Worm (Caenorhabditis elegans) whole organism, L4/young adult: ENCODE measurements around the gene Y37E11B.5.

Source experiments
- W03F9.2 ChIP-seq: fragments of 150-350 bp; optimal IDR thresholded peaks from 2 replicates; lab custom pipeline; 2014; ENCODE audit warnings: missing biosample characterization, missing genetic modification characterization
- dao-5 ChIP-seq: sonication (generic microtip); optimal IDR thresholded peaks from 2 replicates; lab custom pipeline; 2016; ENCODE audit warnings: missing genotype, missing genetic modification characterization, moderate library complexity, missing compliant biosample characterization
- him-1 ChIP-seq: sonication (generic microtip); optimal IDR thresholded peaks from 2 replicates; lab custom pipeline; 2016; ENCODE audit warnings: missing genotype, missing genetic modification reagents, missing genetic modification characterization, missing compliant biosample characterization

DNA sequence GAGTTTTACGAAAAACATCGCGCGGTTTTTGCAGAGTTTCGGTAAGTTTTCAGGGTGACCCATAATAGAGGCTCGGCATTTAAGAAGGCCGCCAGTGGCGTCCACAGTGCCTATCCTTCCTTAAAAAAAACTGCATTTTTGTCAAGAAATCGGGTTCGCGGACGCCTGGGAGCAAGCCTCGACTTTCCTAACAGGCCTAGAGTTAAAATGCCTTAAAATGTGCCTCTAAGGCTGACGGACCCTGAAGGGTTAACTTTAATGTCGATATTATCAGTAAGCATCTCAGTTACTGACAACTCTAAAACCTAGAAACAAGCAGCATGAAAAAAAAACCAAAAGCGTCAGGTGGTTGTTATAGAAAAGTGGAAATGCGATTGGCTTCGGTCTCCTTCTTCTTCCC lies 39.2 kb downstream of the Y37E11B.5 start:
- TF ChIP-seq W03F9.2 (no peak), dao-5 (tag; lab: Kevin White, UChicago) (no peak), him-1 (no peak)
